Fruit fly (Drosophila melanogaster): Measurements from ENCODE around the gene CG13461.

The CG13461 gene

DNA sequence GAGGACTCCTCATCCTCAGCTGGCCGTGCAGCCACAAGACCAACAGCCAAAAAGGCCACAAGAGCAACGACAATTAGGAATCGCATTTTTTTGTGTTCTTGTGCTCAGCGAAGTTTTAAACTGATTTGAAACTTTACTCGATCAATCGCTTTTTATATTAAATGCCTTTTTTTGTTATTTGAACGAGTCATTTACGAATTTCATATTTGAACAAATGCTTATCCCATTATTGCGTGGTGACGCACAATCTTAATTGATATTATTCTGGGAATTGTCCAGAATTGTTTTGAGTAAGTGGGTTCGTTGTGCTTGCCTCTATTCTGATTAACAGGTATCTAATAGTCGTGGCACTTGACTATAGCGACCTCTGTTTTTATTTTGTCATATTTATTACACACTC lies at the start of gene CG13461:
TSS of gene CG13461 (minus strand) at position 101 of the 400 bp plus-strand sequence.
- no peak for TF ChIP-seq CG17801 (GFP tag; optimal IDR thresholded peaks at IDR 0.05; ENCODE audit: partially characterized antibody)

DNA sequence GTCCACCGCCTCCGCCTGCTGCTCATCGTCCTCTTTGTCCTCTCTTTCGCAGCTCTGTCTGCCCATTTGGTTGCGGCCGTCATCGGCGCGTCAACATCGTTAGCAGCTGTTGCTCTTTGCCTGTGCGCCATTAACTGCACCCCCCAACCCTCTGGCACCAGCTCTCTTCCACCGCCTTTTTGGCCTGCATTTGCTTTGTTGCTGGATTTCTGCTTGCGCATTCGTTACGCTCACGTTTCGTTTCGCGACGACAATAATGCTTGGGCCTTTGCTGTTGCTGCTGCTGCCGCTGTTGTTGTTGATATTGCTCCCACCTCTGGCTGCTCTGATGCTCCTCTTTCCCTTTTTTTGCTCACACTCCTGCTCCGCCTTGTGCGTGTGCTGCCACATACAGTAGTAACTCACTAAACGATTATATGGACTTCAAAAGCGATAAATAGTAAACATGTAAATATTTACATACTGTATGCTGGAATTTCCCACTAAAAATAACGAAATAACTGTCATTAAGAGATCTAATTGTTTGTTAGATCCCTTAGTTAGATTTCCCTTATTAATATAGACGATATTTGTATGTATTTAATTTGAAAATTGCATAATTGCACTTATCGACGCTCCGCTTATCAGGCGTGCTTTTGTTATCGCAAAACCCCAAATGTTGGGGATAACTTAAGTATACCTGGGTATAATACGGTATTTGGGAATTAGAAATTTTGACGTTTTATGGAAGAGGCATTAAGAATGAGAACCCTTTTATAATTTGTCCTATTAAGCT lies 49.5 kb upstream of the CG13461 start:
- TF ChIP-seq CG17801 (GFP tag; optimal IDR thresholded peaks at IDR 0.05; ENCODE audit: partially characterized antibody) = no peak

DNA sequence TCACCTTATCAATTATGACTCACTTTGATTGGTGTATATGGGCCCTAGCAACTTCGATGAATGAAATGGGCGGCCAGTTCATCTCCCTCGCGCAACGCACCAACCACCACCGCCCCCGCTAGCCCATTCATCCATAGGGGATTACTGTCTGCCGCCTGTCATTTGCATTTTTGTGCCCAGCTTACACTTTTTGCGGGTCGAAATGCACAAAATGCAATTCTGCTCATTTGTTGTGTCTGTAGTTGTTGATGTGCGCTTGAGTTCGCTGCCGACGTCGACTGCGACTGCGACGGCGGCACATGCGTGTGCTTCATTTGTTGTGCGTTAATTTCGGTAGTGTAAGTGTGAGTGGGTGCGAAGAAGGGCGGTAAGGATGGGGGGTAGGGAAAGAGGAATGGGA lies 48.7 kb upstream of the CG13461 start:
- no peak for TF ChIP-seq CG17801 (GFP tag; optimal IDR thresholded peaks at IDR 0.05; ENCODE audit: partially characterized antibody)

DNA sequence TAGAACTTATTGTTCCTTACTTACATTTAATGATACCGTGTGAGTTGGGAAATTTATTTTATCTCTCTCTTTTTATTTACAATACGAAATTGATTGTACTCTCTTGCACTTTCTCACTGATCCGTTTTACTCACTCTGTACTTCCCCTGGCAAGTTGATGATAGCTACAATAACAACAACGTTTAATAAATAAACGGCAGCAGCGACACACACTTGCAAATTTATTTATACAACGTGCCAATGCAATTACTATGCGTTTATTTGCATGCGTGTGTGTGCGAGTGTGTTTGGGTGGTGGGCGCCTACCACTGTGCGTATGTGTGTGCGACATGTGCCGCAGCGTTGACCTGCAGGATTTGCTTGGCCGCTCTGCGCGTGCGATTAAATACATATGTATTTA lies 47.3 kb upstream of the CG13461 start:
- TF ChIP-seq CG17801 (GFP tag; optimal IDR thresholded peaks at IDR 0.05; ENCODE audit: partially characterized antibody) = no peak

DNA sequence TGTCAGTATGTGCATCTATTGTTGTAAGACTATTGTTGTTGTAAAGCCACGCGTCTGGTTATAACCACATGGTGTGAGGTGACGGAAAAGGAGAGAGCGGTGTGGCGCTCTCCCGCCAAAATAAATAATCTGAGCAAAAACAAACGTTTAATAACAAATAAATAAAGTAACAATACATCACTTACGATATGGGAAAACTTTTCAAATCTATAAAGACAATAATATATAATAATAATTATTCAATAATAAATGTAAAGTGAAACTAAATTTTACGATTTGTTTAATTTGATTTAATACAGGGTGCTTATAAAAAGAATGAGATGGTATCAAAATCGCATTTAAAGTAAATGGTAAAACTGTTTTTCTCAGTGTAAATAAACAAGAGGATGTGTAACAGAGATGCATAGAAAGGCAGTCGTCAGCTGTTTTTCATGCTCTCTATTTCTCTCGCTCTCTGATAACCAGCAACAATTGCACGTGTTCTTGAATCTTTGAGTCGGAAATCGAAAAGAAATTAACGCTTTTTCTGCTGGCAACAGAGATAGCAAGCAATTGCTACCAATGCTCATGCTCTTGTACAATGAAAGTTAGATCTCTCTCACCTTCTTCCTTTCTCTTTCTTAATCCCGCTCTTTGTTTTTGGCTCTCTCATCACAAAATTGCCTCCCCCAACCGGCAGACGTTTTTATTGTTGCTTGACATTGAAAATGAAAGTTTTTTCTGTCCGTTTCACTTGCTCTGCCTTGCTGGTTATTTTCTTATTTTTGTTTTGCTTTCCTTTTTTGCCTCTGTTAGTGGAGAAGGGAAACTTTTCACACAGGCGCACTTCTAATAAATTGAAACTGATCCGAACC lies 46.6 kb upstream of the CG13461 start:
- TF ChIP-seq CG17801 (GFP tag; optimal IDR thresholded peaks at IDR 0.05; ENCODE audit: partially characterized antibody) = peak; percentile 86

DNA sequence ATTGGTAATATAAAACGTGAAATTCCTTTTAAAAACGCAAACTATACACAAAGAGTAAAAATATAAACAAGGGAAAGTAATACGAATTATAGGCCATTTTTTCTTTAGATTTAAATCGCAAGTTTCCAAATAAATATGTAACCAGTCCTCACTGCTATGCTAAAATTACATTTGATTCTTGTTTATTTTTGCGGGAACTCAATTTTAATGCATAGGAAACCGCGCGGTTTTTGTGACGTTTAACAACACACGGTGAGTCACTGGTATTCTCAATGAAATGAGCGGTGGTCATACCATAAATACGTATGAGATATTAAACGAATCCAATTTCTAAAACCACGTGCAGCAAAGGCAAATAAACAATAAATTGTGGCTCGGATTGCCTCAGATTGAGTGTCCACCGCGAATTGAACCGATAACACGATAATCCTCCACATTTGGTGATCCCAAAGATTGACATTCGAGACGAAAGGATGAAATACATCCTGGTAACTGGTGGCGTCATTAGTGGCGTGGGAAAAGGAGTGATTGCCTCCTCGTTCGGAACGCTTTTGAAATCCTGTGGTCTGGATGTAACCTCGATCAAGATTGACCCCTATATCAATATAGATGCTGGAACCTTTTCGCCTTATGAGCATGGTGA lies 45.7 kb upstream of the CG13461 start, which contains the start of gene Ctps:
TSS of gene Ctps (plus strand) at position 37 of the 643 bp plus-strand sequence.
- TF ChIP-seq CG17801 (GFP tag; optimal IDR thresholded peaks at IDR 0.05; ENCODE audit: partially characterized antibody) = no peak

DNA sequence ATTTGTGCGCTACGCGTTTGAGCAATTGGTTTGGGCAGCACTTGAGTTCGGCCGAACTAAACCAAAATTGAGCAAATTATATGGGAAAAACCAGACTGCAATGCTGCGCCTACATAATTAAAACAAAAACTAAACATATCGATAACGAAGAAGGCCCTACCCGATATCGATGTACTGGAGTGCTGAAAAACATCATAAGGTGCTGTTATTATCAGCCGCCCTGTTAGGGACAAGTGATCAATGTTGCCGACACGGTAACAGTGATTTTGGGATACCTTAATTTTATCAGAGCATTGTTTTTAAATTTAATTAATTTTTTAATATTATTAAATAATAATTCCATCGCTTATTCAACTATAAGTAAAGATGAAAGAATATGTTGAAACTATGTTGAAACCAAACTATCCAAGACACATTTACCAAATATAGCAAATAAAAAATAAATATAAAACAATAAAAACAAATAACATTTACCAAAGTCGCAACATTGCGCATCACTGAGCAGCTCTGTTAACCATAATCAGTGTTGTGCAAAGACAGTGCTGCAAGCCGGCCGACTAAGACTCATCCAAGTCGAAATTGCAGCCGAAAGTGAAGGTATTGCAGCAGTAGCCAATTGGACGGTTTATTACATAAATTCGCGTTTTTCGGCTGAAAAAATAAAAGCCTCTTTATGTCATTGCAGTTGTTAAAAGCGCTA lies 42.4 kb upstream of the CG13461 start, which contains the start of the genes sstn, Plp and GlyRS:
TSS of gene sstn (minus strand) at position 131 of the 700 bp plus-strand sequence.
TSS of gene Plp (minus strand) at position 136 of the 700 bp plus-strand sequence.
TSS of gene GlyRS (plus strand) at position 554 of the 700 bp plus-strand sequence.
- no peak for TF ChIP-seq CG17801 (GFP tag; optimal IDR thresholded peaks at IDR 0.05; ENCODE audit: partially characterized antibody)

DNA sequence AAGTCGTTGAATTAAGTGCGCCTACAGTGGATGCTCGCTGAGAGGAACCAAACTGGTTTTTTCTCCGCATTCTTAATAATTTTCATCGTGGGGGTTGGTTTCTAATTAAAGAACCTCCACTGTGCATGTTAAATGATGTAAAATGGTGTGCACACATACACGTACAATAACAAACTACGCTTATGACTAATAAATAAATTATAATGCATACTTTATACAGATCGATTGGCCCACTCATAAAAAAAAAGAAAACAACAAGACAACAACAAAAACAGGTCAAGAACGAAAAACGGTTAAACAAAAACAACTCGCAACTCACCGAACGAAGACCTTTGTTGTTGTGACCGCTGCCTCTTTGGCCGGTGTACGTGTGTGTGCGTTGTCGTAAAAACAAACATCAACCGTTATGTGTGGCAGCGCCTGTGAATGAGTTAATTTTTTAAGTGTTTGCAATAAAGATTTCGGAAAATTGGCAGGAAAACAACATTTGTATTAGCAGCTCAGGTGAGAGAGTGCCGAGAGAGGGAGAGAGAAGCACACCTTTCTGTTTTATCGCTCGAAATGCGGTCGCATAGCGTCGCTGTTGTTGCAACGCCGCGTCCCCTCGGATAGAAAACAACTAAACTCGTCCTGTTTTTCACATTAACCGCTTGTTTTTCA lies 41.8 kb upstream of the CG13461 start:
- peak; percentile 44 for TF ChIP-seq CG17801 (GFP tag; optimal IDR thresholded peaks at IDR 0.05; ENCODE audit: partially characterized antibody)

DNA sequence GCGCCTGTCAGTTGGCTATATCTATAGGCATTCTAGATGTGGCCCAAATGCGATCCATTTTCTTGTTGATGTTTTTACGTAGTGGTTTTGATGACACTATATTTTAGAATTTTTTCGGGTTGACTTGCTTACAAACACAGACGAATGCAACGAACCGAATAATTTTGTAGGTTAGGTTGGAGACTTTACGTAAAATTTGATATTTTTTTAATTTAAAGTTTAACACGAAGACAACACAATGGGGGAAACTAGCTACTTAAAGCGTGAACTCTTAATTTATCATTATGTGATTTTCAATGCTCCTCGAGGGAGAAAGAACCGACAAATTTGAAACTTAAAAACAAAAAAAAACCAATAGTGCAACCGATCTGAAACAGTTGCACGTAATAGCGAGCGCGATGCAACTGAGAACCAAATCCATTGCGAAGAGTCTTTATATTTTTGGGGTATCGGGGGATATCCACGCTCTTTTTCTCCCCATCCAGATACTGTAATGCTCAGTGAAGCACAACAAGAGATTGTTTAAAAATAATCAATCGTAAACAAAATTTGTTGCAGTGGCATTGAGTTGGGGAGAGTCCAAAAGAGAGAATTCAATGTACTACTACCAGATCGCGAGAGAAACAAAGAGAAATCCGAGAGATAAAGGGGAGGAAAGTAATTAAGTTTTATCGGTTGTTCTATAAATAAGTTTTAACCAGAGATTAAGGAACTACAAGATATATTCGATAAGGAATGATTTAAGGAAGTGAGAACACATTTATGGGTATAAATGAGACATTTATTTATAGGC lies 37.8 kb upstream of the CG13461 start:
- no peak for TF ChIP-seq CG17801 (GFP tag; optimal IDR thresholded peaks at IDR 0.05; ENCODE audit: partially characterized antibody)

DNA sequence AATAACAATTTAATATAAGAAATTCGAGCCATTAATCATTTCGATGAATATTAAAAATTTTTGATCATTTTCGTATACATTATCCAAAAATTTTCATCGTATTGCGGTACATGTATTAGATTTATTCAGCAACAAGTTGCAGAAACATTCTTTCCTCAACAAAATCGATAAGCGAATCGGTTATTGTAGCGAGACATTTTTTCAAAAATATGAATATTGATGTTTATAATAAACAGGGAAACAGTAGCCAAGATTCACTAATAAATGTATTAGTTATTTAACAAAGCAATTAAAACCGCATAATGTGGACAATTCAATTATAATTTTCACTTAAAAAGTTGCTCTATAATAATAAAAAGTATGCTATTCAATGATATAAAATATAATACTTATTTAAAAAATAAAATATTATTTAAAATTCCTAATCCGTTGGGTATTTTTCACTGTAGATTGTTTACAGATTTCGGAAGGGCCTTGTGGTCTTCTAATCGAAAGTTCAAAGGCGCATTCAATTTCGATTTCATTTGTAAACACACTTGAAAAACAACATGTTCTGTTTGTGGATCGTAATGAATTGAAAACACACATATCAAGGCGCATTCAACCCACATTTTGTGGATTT lies 36.9 kb upstream of the CG13461 start:
- no peak for TF ChIP-seq CG17801 (GFP tag; optimal IDR thresholded peaks at IDR 0.05; ENCODE audit: partially characterized antibody)

DNA sequence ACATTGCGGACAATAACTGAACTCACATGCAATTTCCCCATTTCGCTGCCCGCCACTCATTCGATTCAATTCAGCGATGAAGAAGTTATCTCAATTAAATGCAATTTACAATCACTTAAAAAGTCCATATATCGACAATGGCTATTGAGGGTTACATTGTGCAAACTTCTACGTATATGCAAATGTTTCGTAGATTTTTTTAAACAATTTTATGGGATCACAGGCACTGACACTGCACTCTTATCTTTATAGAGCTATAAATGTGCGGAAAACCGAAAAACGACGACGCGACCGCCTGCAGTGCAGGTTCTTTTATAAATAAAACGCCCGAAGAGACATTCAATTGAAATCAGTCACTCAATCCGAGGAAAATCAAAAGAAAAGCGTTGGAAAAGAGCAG lies 36.0 kb upstream of the CG13461 start:
- TF ChIP-seq CG17801 (GFP tag; optimal IDR thresholded peaks at IDR 0.05; ENCODE audit: partially characterized antibody) = no peak

DNA sequence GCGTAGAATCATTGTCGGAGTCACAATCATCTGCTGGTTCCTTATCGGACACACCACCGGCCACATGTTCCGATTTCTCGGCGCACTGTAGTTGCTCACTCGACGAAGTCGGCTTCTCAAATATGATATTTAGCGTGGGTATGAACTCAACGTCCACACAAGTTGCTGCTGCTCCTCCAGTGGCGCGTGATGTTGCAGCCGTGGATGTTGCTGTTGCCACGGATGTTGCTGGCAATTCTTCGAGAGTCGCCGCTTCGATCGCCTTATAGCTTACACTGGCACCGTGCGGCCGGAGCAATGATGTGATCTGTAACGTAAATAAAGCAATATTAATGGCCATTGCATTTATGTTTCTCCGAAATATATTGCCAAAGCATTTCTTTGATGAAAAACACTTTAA lies 32.0 kb upstream of the CG13461 start:
- no peak for TF ChIP-seq CG17801 (GFP tag; optimal IDR thresholded peaks at IDR 0.05; ENCODE audit: partially characterized antibody)

DNA sequence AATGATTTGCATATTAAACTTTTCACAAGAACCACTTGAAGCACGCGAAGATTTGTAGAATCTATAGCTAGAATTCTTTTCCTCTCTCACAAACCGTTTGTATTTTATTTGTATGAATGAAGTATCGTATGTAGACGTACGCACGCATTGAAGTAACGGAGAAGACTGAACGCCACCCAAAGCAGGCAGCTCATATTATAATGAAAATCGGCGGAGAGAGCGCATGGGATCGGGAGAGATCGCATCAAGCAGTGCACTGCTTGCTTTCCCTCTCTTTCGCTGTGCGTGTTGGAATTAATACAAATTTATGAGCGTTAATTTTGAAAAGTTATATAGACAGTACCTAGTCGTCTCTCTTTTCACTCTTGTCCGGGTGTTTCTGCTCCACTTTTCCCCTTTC lies 27.0 kb upstream of the CG13461 start:
- TF ChIP-seq CG17801 (GFP tag; optimal IDR thresholded peaks at IDR 0.05; ENCODE audit: partially characterized antibody) = no peak
